Worm (Caenorhabditis elegans) whole organism, young adult: ENCODE data around the gene gtap-2.

Experiments used
- C17E4.6 ChIP-seq: fragments of 200-800 bp; sonication (Bioruptor generic); IDR thresholded peaks from 2 replicates; pipeline ENCODE4 v1.3.6; 2022; ENCODE audit warnings: missing genetic modification reagents, missing genetic modification characterization, missing compliant biosample characterization
- F10E7.11 ChIP-seq: sonication (generic microtip); optimal IDR thresholded peaks from 2 replicates; lab custom pipeline; 2017; ENCODE audit warnings: mild to moderate bottlenecking, missing genetic modification characterization, moderate library complexity, missing compliant biosample characterization
- F22D6.2 ChIP-seq: sonication (generic microtip); optimal IDR thresholded peaks from 2 replicates; lab custom pipeline; 2016; ENCODE audit warnings: mild to moderate bottlenecking, missing genetic modification characterization, missing compliant biosample characterization
- F39B2.1 ChIP-seq: fragments of 200-800 bp; sonication (Bioruptor generic); IDR thresholded peaks from 2 replicates; pipeline ENCODE4 v1.3.6; 2022; ENCODE audit warnings: missing genetic modification reagents, missing genetic modification characterization, missing compliant biosample characterization
- F52B5.7 ChIP-seq: sonication (generic microtip); optimal IDR thresholded peaks from 2 replicates; lab custom pipeline; 2016; ENCODE audit warnings: mild to moderate bottlenecking, missing genetic modification characterization, missing compliant biosample characterization
- F55B11.4 ChIP-seq: sonication (generic microtip); optimal IDR thresholded peaks from 2 replicates; lab custom pipeline; 2016; ENCODE audit warnings: missing compliant biosample characterization, missing genetic modification characterization, borderline replicate concordance; ENCODE audit not compliant: insufficient read depth
- F57A8.1 ChIP-seq: fragments of 200-800 bp; sonication (Bioruptor generic); optimal IDR thresholded peaks from 2 replicates; lab custom pipeline; 2018; ENCODE audit warnings: mild to moderate bottlenecking, missing genetic modification characterization, moderate library complexity, missing compliant biosample characterization
- F57C9.4 ChIP-seq: sonication (generic microtip); optimal IDR thresholded peaks from 2 replicates; lab custom pipeline; 2017; ENCODE audit warnings: mild to moderate bottlenecking, missing genetic modification characterization, missing compliant biosample characterization
- K12H6.12 ChIP-seq: fragments of 200-800 bp; sonication (Bioruptor generic); optimal IDR thresholded peaks from 2 replicates; lab custom pipeline; 2018; ENCODE audit warnings: mild to moderate bottlenecking, missing genetic modification characterization, missing compliant biosample characterization
- T26A5.8 ChIP-seq: sonication (generic microtip); optimal IDR thresholded peaks from 2 replicates; lab custom pipeline; 2016; ENCODE audit warnings: missing genetic modification characterization, missing compliant biosample characterization
- ZK185.1 ChIP-seq: sonication (generic microtip); optimal IDR thresholded peaks from 2 replicates; lab custom pipeline; 2016; ENCODE audit warnings: mild to moderate bottlenecking, missing genetic modification characterization, missing compliant biosample characterization; ENCODE audit not compliant: poor library complexity, severe bottlenecking
- ama-1 ChIP-seq, 3 experiments: fragments of 150-350 bp in 1 of 3; sonication (generic microtip) in 2 of 3; optimal IDR thresholded peaks; 2 replicates each; lab custom pipeline; 2014 to 2018; ENCODE audit warnings: missing biosample characterization in 2 of 3, missing genetic modification characterization in 2 of 3, missing genetic modification reagents in 2 of 3
- atf-7 ChIP-seq: sonication (generic microtip); optimal IDR thresholded peaks from 2 replicates; lab custom pipeline; 2017; ENCODE audit warnings: mild to moderate bottlenecking, missing genetic modification characterization, missing compliant biosample characterization
- athp-1 ChIP-seq: sonication (generic microtip); optimal IDR thresholded peaks from 2 replicates; lab custom pipeline; 2017; ENCODE audit warnings: mild to moderate bottlenecking, missing genetic modification characterization, missing compliant biosample characterization
- attf-5 ChIP-seq: fragments of 200-800 bp; sonication (Bioruptor generic); optimal IDR thresholded peaks from 2 replicates; lab custom pipeline; 2018; ENCODE audit warnings: mild to moderate bottlenecking, missing genetic modification characterization, missing compliant biosample characterization
- attf-6 ChIP-seq: fragments of 200-800 bp; sonication (Bioruptor generic); IDR thresholded peaks from 2 replicates; pipeline ENCODE4 v1.3.6; 2022; ENCODE audit warnings: missing genetic modification reagents, missing genetic modification characterization, missing compliant biosample characterization
- bed-1 ChIP-seq: fragments of 200-800 bp; sonication (Bioruptor generic); IDR thresholded peaks from 2 replicates; pipeline ENCODE4 v1.3.6; 2022; ENCODE audit warnings: missing genetic modification reagents, missing genetic modification characterization, missing compliant biosample characterization
- cebp-1 ChIP-seq, 2 experiments: fragments of 200-800 bp in 1 of 2; sonication (Bioruptor generic) in 1 of 2; sonication (generic microtip) in 1 of 2; IDR thresholded peaks in 1 of 2; optimal IDR thresholded peaks in 1 of 2; 2 replicates each; pipeline versions ENCODE4 v1.3.6 to Lab custom; 2017 to 2022; ENCODE audit warnings: missing compliant biosample characterization in 2 of 2, missing genetic modification characterization in 2 of 2, mild to moderate bottlenecking in 1 of 2, missing genetic modification reagents in 1 of 2, moderate library complexity in 1 of 2
- cebp-2 ChIP-seq: fragments of 200-800 bp; sonication (Bioruptor generic); IDR thresholded peaks from 2 replicates; pipeline ENCODE4 v1.3.6; 2022; ENCODE audit warnings: missing genetic modification characterization, missing compliant biosample characterization
- ceh-40 ChIP-seq: fragments of 200-800 bp; sonication (Bioruptor generic); IDR thresholded peaks from 2 replicates; pipeline ENCODE4 v1.3.6; 2022; ENCODE audit warnings: missing genetic modification characterization, missing compliant biosample characterization
- ceh-91 ChIP-seq: fragments of 200-800 bp; sonication (Bioruptor generic); IDR thresholded peaks from 2 replicates; pipeline ENCODE4 v1.3.6; 2022; ENCODE audit warnings: missing genetic modification reagents, missing genetic modification characterization, missing compliant biosample characterization
- ekl-4 ChIP-seq: fragments of 200-800 bp; sonication (Bioruptor generic); IDR thresholded peaks from 2 replicates; pipeline ENCODE4 v1.3.6; 2022; ENCODE audit warnings: missing genetic modification reagents, missing genetic modification characterization, missing compliant biosample characterization
- hlh-12 ChIP-seq: sonication (generic microtip); optimal IDR thresholded peaks from 2 replicates; lab custom pipeline; 2016; ENCODE audit warnings: missing genetic modification characterization, missing compliant biosample characterization
- hmg-1.2 ChIP-seq: fragments of 200-800 bp; sonication (Bioruptor generic); IDR thresholded peaks from 2 replicates; pipeline ENCODE4 v1.3.6; 2022; ENCODE audit warnings: missing genetic modification reagents, missing genetic modification characterization, missing compliant biosample characterization
- hrde-1 ChIP-seq: sonication (generic microtip); optimal IDR thresholded peaks from 2 replicates; lab custom pipeline; 2016; ENCODE audit warnings: missing genetic modification characterization, mild to moderate bottlenecking, missing compliant biosample characterization, moderate library complexity, missing genotype, missing genetic modification reagents, borderline replicate concordance
- lag-1 ChIP-seq: fragments of 200-800 bp; sonication (Bioruptor generic); IDR thresholded peaks from 2 replicates; pipeline ENCODE4 v1.3.6; 2022; ENCODE audit warnings: missing genetic modification reagents, missing genetic modification characterization, missing compliant biosample characterization
- let-526 ChIP-seq: fragments of 200-800 bp; sonication (Bioruptor generic); IDR thresholded peaks from 2 replicates; pipeline ENCODE4 v1.3.6; 2022; ENCODE audit warnings: missing genetic modification reagents, missing genetic modification characterization, missing compliant biosample characterization
- lin-40 ChIP-seq: sonication (generic microtip); optimal IDR thresholded peaks from 2 replicates; lab custom pipeline; 2016; ENCODE audit warnings: missing genetic modification characterization, mild to moderate bottlenecking, missing compliant biosample characterization, missing genotype, missing genetic modification reagents
- lir-1 ChIP-seq: fragments of 200-800 bp; sonication (Bioruptor generic); conservative IDR thresholded peaks from 2 replicates; pipeline ENCODE4 v1.3.6; 2022; ENCODE audit warnings: missing genetic modification reagents, missing genetic modification characterization, missing compliant biosample characterization
- lsl-1 ChIP-seq: fragments of 200-800 bp; sonication (Bioruptor generic); optimal IDR thresholded peaks from 2 replicates; lab custom pipeline; 2018; ENCODE audit warnings: mild to moderate bottlenecking, missing genetic modification characterization, moderate library complexity, missing compliant biosample characterization
- mcd-1 ChIP-seq: fragments of 200-800 bp; sonication (Bioruptor generic); IDR thresholded peaks from 2 replicates; pipeline ENCODE4 v1.3.6; 2022; ENCODE audit warnings: missing genetic modification reagents, missing genetic modification characterization, missing compliant biosample characterization
- mel-28 ChIP-seq: sonication (generic microtip); optimal IDR thresholded peaks from 2 replicates; lab custom pipeline; 2016; ENCODE audit warnings: borderline replicate concordance, mild to moderate bottlenecking, missing genetic modification characterization, missing compliant biosample characterization
- nfya-1 ChIP-seq: sonication (generic microtip); optimal IDR thresholded peaks from 2 replicates; lab custom pipeline; 2017; ENCODE audit warnings: antibody characterized with exemption, missing compliant biosample characterization, missing genetic modification characterization, borderline replicate concordance; ENCODE audit not compliant: insufficient read depth
- nfyb-1 ChIP-seq: fragments of 200-800 bp; sonication (Bioruptor generic); IDR thresholded peaks from 2 replicates; pipeline ENCODE4 v1.3.6; 2022; ENCODE audit warnings: missing genetic modification reagents, missing genetic modification characterization, missing compliant biosample characterization
- nhr-27 ChIP-seq: fragments of 200-800 bp; sonication (Bioruptor generic); optimal IDR thresholded peaks from 2 replicates; lab custom pipeline; 2018; ENCODE audit warnings: mild to moderate bottlenecking, missing genetic modification characterization, moderate library complexity, missing compliant biosample characterization
- sea-2 ChIP-seq: fragments of 200-800 bp; sonication (Bioruptor generic); IDR thresholded peaks from 2 replicates; pipeline ENCODE4 v1.3.6; 2022; ENCODE audit warnings: missing genetic modification characterization, missing compliant biosample characterization
- tlf-1 ChIP-seq: fragments of 200-800 bp; sonication (Bioruptor generic); optimal IDR thresholded peaks from 2 replicates; lab custom pipeline; 2018; ENCODE audit warnings: mild to moderate bottlenecking, missing genetic modification characterization, missing compliant biosample characterization
- unc-130 ChIP-seq: sonication (generic microtip); optimal IDR thresholded peaks from 2 replicates; lab custom pipeline; 2016; ENCODE audit warnings: missing genetic modification reagents, missing genetic modification characterization, missing compliant biosample characterization
- xnd-1 ChIP-seq: sonication (generic microtip); optimal IDR thresholded peaks from 2 replicates; lab custom pipeline; 2016; ENCODE audit warnings: missing genotype, missing genetic modification reagents, missing genetic modification characterization, missing compliant biosample characterization
- ztf-18 ChIP-seq: sonication (generic microtip); optimal IDR thresholded peaks from 2 replicates; lab custom pipeline; 2016; ENCODE audit warnings: missing genotype, mild to moderate bottlenecking, missing genetic modification characterization, missing compliant biosample characterization
- ztf-25 ChIP-seq: fragments of 200-800 bp; sonication (Bioruptor generic); IDR thresholded peaks from 2 replicates; pipeline ENCODE4 v1.3.6; 2022; ENCODE audit warnings: missing genetic modification reagents, missing genetic modification characterization, missing compliant biosample characterization

gtap-2 gene

ce11 chrIII:9782011-9782436 is 26.3 kb upstream of the gtap-2 start, which contains the start of gene vha-2 (continued):
- TF ChIP-seq F55B11.4 (tag; lab: Kevin White, UChicago) (no peak), nfyb-1 (GFP tag; lab: Robert Waterston, UW) (peak; percentile 77), ceh-91 (GFP tag; lab: Robert Waterston, UW) (no peak), mcd-1 (peak; percentile 62), F10E7.11 (tag; lab: Kevin White, UChicago) (no peak), lir-1 (GFP tag; lab: Robert Waterston, UW) (no peak), unc-130 (no peak), nfya-1 (tag; lab: Kevin White, UChicago) (no peak), let-526 (GFP tag; lab: Robert Waterston, UW) (no peak), mel-28 (tag; lab: Kevin White, UChicago) (no peak), lag-1 (GFP tag; lab: Robert Waterston, UW) (no peak), athp-1 (tag; lab: Kevin White, UChicago) (peak; percentile 77), attf-5 (GFP tag; lab: Kevin White, UChicago) (no peak), hrde-1 (tag; lab: Kevin White, UChicago) (peak; percentile 79), ZK185.1 (tag; lab: Kevin White, UChicago) (peak; percentile 37), C17E4.6 (peak; percentile 22; the same call in 1 of the 2 replicates), ama-1 (optimal IDR thresholded peaks at IDR 0.05; lab: Kevin White, UChicago) (no peak), ama-1 (GFP tag; optimal IDR thresholded peaks at IDR 0.05; lab: Kevin White, UChicago) (peak in 1 of 2 experiments; percentile 10), T26A5.8 (tag; lab: Kevin White, UChicago) (peak; percentile 30), attf-6 (GFP tag; lab: Robert Waterston, UW) (no peak), K12H6.12 (tag; lab: Kevin White, UChicago) (no peak), ekl-4 (GFP tag; lab: Robert Waterston, UW) (peak; percentile 80), F57A8.1 (no peak), F39B2.1 (GFP tag; lab: Robert Waterston, UW) (no peak), F52B5.7 (tag; lab: Kevin White, UChicago) (peak; percentile 53), bed-1 (GFP tag; lab: Robert Waterston, UW) (no peak), F22D6.2 (tag; lab: Kevin White, UChicago) (no peak), ceh-40 (0 out of 2 replicates have a peak, but pooled peaks have one; percentile 8), cebp-2 (GFP tag; lab: Robert Waterston, UW) (no peak), ztf-25 (no peak), atf-7 (tag; lab: Kevin White, UChicago) (peak; percentile 40), lin-40 (no peak), hmg-1.2 (GFP tag; lab: Robert Waterston, UW) (no peak; the same call in none of the 2 replicates), xnd-1 (tag; lab: Kevin White, UChicago) (no peak), sea-2 (no peak), lsl-1 (GFP tag; lab: Kevin White, UChicago) (no peak), nhr-27 (tag; lab: Kevin White, UChicago) (no peak), tlf-1 (GFP tag; lab: Kevin White, UChicago) (peak; percentile 76), ztf-18 (tag; lab: Kevin White, UChicago) (no peak), hlh-12 (tag; lab: Kevin White, UChicago) (no peak), cebp-1 (GFP tag; IDR thresholded peaks at IDR 0.05; lab: Robert Waterston, UW) (no peak), cebp-1 (tag; optimal IDR thresholded peaks at IDR 0.05; lab: Kevin White, UChicago) (peak; percentile 42), F57C9.4 (tag; lab: Kevin White, UChicago) (no peak)
